Fruit fly (Drosophila melanogaster) whole organism, prepupa: ENCODE results near the gene CG4199.

ENCODE experiments used
- Blimp-1 ChIP-seq: fragments of 200-800 bp; sonication (Bioruptor generic); optimal IDR thresholded peaks from 3 replicates; lab custom pipeline; 2017; ENCODE audit warnings: missing biosample characterization, missing genetic modification characterization, mild to moderate bottlenecking, moderate library complexity, missing genetic modification reagents
- CG10631 ChIP-seq: fragments of 200-800 bp; sonication (Bioruptor generic); optimal IDR thresholded peaks from 2 replicates; lab custom pipeline; 2016; ENCODE audit warnings: missing biosample characterization, missing genetic modification characterization
- CG11294 ChIP-seq: fragments of 200-800 bp; sonication (Bioruptor generic); IDR thresholded peaks from 2 replicates; pipeline ENCODE4 v1.3.6; 2022; ENCODE audit warnings: missing biosample characterization, missing genetic modification characterization
- CG11762 ChIP-seq: fragments of 200-800 bp; sonication (Bioruptor generic); optimal IDR thresholded peaks from 3 replicates; lab custom pipeline; 2016; ENCODE audit warnings: missing biosample characterization, missing genetic modification characterization; ENCODE audit not compliant: insufficient read depth
- CG11902 ChIP-seq: fragments of 200-800 bp; sonication (Bioruptor generic); optimal IDR thresholded peaks from 3 replicates; lab custom pipeline; 2016; ENCODE audit warnings: missing biosample characterization, missing genetic modification characterization
- CG15336 ChIP-seq: fragments of 200-800 bp; sonication (Bioruptor generic); IDR thresholded peaks from 2 replicates; pipeline ENCODE4 v1.3.6; 2022; ENCODE audit warnings: missing biosample characterization, missing genetic modification characterization
- CG1621 ChIP-seq: fragments of 200-800 bp; sonication (Bioruptor generic); optimal IDR thresholded peaks from 3 replicates; lab custom pipeline; 2018; ENCODE audit warnings: missing biosample characterization, mild to moderate bottlenecking, missing genetic modification characterization
- CG16779 ChIP-seq: fragments of 200-800 bp; sonication (Bioruptor generic); optimal IDR thresholded peaks from 3 replicates; lab custom pipeline; 2017; ENCODE audit warnings: missing biosample characterization, mild to moderate bottlenecking, missing genetic modification characterization
- CG31627 ChIP-seq: fragments of 200-800 bp; sonication (Bioruptor generic); optimal IDR thresholded peaks from 3 replicates; lab custom pipeline; 2016; ENCODE audit warnings: missing biosample characterization, missing genetic modification characterization
- CG32006 ChIP-seq: fragments of 200-800 bp; sonication (Bioruptor generic); optimal IDR thresholded peaks from 3 replicates; lab custom pipeline; 2017; ENCODE audit warnings: missing biosample characterization, mild to moderate bottlenecking, missing genetic modification characterization
- CG34406 ChIP-seq: fragments of 200-800 bp; sonication (Bioruptor generic); optimal IDR thresholded peaks from 3 replicates; lab custom pipeline; 2016; ENCODE audit warnings: missing biosample characterization, missing genetic modification characterization
- CG3919 ChIP-seq: fragments of 200-800 bp; sonication (Bioruptor generic); optimal IDR thresholded peaks from 3 replicates; lab custom pipeline; 2016; ENCODE audit warnings: missing biosample characterization, missing genetic modification characterization
- CG6792 ChIP-seq: fragments of 200-800 bp; sonication (Bioruptor generic); optimal IDR thresholded peaks from 3 replicates; lab custom pipeline; 2016; ENCODE audit warnings: missing biosample characterization, missing genetic modification characterization
- CG6808 ChIP-seq: fragments of 200-800 bp; sonication (Bioruptor generic); optimal IDR thresholded peaks from 3 replicates; lab custom pipeline; 2017; ENCODE audit warnings: missing biosample characterization, missing genetic modification characterization, mild to moderate bottlenecking, moderate library complexity, missing genetic modification reagents
- CG6854 ChIP-seq: fragments of 200-800 bp; sonication (Bioruptor generic); optimal IDR thresholded peaks from 2 replicates; lab custom pipeline; 2017; ENCODE audit warnings: missing biosample characterization, mild to moderate bottlenecking, missing genetic modification characterization
- CG7368 ChIP-seq: fragments of 200-800 bp; sonication (Bioruptor generic); optimal IDR thresholded peaks from 3 replicates; lab custom pipeline; 2016; ENCODE audit warnings: missing biosample characterization, missing genetic modification characterization
- CG8119 ChIP-seq: fragments of 200-800 bp; sonication (Bioruptor generic); IDR thresholded peaks from 3 replicates; pipeline ENCODE4 v1.3.6; 2022; ENCODE audit warnings: missing biosample characterization, missing genetic modification characterization
- CG8319 ChIP-seq: fragments of 200-800 bp; sonication (Bioruptor generic); optimal IDR thresholded peaks from 3 replicates; lab custom pipeline; 2016; ENCODE audit warnings: missing biosample characterization, missing genetic modification characterization
- CG9139 ChIP-seq: fragments of 200-800 bp; sonication (Bioruptor generic); optimal IDR thresholded peaks from 3 replicates; lab custom pipeline; 2017; ENCODE audit warnings: missing biosample characterization, mild to moderate bottlenecking, missing genetic modification characterization
- Eip75B ChIP-seq: fragments of 200-800 bp; sonication (Bioruptor generic); optimal IDR thresholded peaks from 3 replicates; lab custom pipeline; 2016; ENCODE audit warnings: missing biosample characterization, missing genetic modification characterization
- Eip78C ChIP-seq: fragments of 200-800 bp; sonication (Bioruptor generic); peaks from one replicate; lab custom pipeline; 2016; ENCODE audit warnings: missing biosample characterization, missing genetic modification characterization
- Eip93F ChIP-seq: fragments of 200-800 bp; sonication (Bioruptor generic); optimal IDR thresholded peaks from 2 replicates; lab custom pipeline; 2016; ENCODE audit warnings: missing biosample characterization, mild to moderate bottlenecking, missing genetic modification characterization
- Ets21C ChIP-seq: fragments of 200-800 bp; sonication (Bioruptor generic); optimal IDR thresholded peaks from 3 replicates; lab custom pipeline; 2016; ENCODE audit warnings: missing biosample characterization, missing genetic modification characterization
- Ets96B ChIP-seq: fragments of 200-800 bp; optimal IDR thresholded peaks from 2 replicates; lab custom pipeline; 2019; ENCODE audit warnings: missing biosample characterization, mild to moderate bottlenecking, missing genetic modification characterization, moderate library complexity
- Gug ChIP-seq: fragments of 200-800 bp; sonication (Bioruptor generic); IDR thresholded peaks from 2 replicates; pipeline ENCODE4 v1.3.6; 2022; ENCODE audit warnings: missing biosample characterization, missing genetic modification characterization
- Hr38 ChIP-seq: sonication (Bioruptor generic); optimal IDR thresholded peaks from 2 replicates; lab custom pipeline; 2016; ENCODE audit warnings: missing biosample characterization, missing genetic modification characterization
- Hr39 ChIP-seq: fragments of 200-800 bp; sonication (Bioruptor generic); optimal IDR thresholded peaks from 2 replicates; lab custom pipeline; 2016; ENCODE audit warnings: missing biosample characterization, missing genetic modification characterization
- Hr4 ChIP-seq: fragments of 200-800 bp; sonication (Bioruptor generic); optimal IDR thresholded peaks from 3 replicates; lab custom pipeline; 2016; ENCODE audit warnings: missing biosample characterization, missing genetic modification characterization
- Lpt ChIP-seq: fragments of 200-800 bp; sonication (Bioruptor generic); optimal IDR thresholded peaks from 3 replicates; lab custom pipeline; 2016; ENCODE audit warnings: missing biosample characterization, missing genetic modification characterization
- Met ChIP-seq: fragments of 200-800 bp; sonication (Bioruptor generic); optimal IDR thresholded peaks from 3 replicates; lab custom pipeline; 2016; ENCODE audit warnings: missing biosample characterization, missing genetic modification characterization
- OdsH ChIP-seq: fragments of 200-800 bp; sonication (Bioruptor generic); optimal IDR thresholded peaks from 3 replicates; lab custom pipeline; 2016; ENCODE audit warnings: missing biosample characterization, missing genetic modification characterization
- Smox ChIP-seq: fragments of 200-800 bp; sonication (Bioruptor generic); optimal IDR thresholded peaks from 3 replicates; lab custom pipeline; 2016; ENCODE audit warnings: missing biosample characterization, missing genetic modification characterization
- Sox14 ChIP-seq: fragments of 200-800 bp; sonication (Bioruptor generic); optimal IDR thresholded peaks from 3 replicates; lab custom pipeline; 2016; ENCODE audit warnings: missing biosample characterization, missing genetic modification characterization
- Sox15 ChIP-seq: fragments of 200-800 bp; sonication (Bioruptor generic); optimal IDR thresholded peaks from 3 replicates; lab custom pipeline; 2016; ENCODE audit warnings: missing biosample characterization, missing genetic modification characterization
- achi ChIP-seq: fragments of 200-800 bp; sonication (Bioruptor generic); optimal IDR thresholded peaks from 3 replicates; lab custom pipeline; 2016; ENCODE audit warnings: missing biosample characterization, missing genetic modification characterization
- acj6 ChIP-seq: fragments of 200-800 bp; sonication (Bioruptor generic); optimal IDR thresholded peaks from 3 replicates; lab custom pipeline; 2016; ENCODE audit warnings: missing biosample characterization, missing genetic modification characterization
- cyc ChIP-seq: fragments of 200-800 bp; sonication (Bioruptor generic); optimal IDR thresholded peaks from 3 replicates; lab custom pipeline; 2016; ENCODE audit warnings: missing biosample characterization, missing genetic modification characterization
- dac ChIP-seq: fragments of 200-800 bp; sonication (Bioruptor generic); optimal IDR thresholded peaks from 2 replicates; lab custom pipeline; 2017; ENCODE audit warnings: missing biosample characterization, mild to moderate bottlenecking, missing genetic modification characterization
- dsx ChIP-seq: fragments of 200-800 bp; optimal IDR thresholded peaks from 3 replicates; lab custom pipeline; 2019; ENCODE audit warnings: missing biosample characterization, mild to moderate bottlenecking, missing genetic modification characterization, moderate library complexity; ENCODE audit not compliant: poor library complexity, severe bottlenecking
- eg ChIP-seq: fragments of 200-800 bp; sonication (Bioruptor generic); IDR thresholded peaks from 3 replicates; pipeline ENCODE4 v1.3.6; 2022; ENCODE audit warnings: missing biosample characterization, missing genetic modification characterization
- esn ChIP-seq: fragments of 200-800 bp; sonication (Bioruptor generic); optimal IDR thresholded peaks from 2 replicates; lab custom pipeline; 2016; ENCODE audit warnings: missing biosample characterization, mild to moderate bottlenecking, missing genetic modification characterization, moderate library complexity
- fd59A ChIP-seq: fragments of 200-800 bp; sonication (Bioruptor generic); optimal IDR thresholded peaks from 2 replicates; lab custom pipeline; 2017; ENCODE audit warnings: missing biosample characterization, mild to moderate bottlenecking, missing genetic modification characterization, missing genetic modification reagents
- fd85E ChIP-seq: fragments of 200-800 bp; sonication (Bioruptor generic); optimal IDR thresholded peaks from 3 replicates; lab custom pipeline; 2016; ENCODE audit warnings: missing biosample characterization, missing genetic modification characterization
- fkh ChIP-seq: fragments of 200-800 bp; sonication (Bioruptor generic); optimal IDR thresholded peaks from 3 replicates; lab custom pipeline; 2017; ENCODE audit warnings: missing biosample characterization, mild to moderate bottlenecking, missing genetic modification characterization, moderate library complexity
- lz ChIP-seq: fragments of 200-800 bp; sonication (Bioruptor generic); optimal IDR thresholded peaks from 3 replicates; lab custom pipeline; 2016; ENCODE audit warnings: missing biosample characterization, missing genetic modification characterization
- net ChIP-seq: fragments of 200-800 bp; sonication (Bioruptor generic); optimal IDR thresholded peaks from 3 replicates; lab custom pipeline; 2016; ENCODE audit warnings: missing biosample characterization, missing genetic modification characterization
- pdm3 ChIP-seq: fragments of 200-800 bp; sonication (Bioruptor generic); optimal IDR thresholded peaks from 3 replicates; lab custom pipeline; 2016; ENCODE audit warnings: missing biosample characterization, missing genetic modification characterization
- salr ChIP-seq, 2 experiments: fragments of 200-800 bp; sonication (Bioruptor generic); optimal IDR thresholded peaks; 3 replicates each; lab custom pipeline; 2016 to 2018; ENCODE audit warnings: missing biosample characterization in 2 of 2, missing genetic modification characterization in 2 of 2, mild to moderate bottlenecking in 1 of 2
- spab ChIP-seq: fragments of 200-800 bp; sonication (Bioruptor generic); optimal IDR thresholded peaks from 2 replicates; lab custom pipeline; 2017; ENCODE audit warnings: missing biosample characterization, mild to moderate bottlenecking, missing genetic modification characterization, missing genetic modification reagents
- ss ChIP-seq, 2 experiments: fragments of 200-800 bp; sonication (Bioruptor generic); optimal IDR thresholded peaks; 2 replicates in 1 of 2; 3 replicates in 1 of 2; lab custom pipeline; 2017 to 2018; ENCODE audit warnings: mild to moderate bottlenecking in 2 of 2, missing biosample characterization in 2 of 2, missing genetic modification characterization in 2 of 2, moderate library complexity in 1 of 2
- svp ChIP-seq: fragments of 200-800 bp; sonication (Bioruptor generic); peaks from one replicate; lab custom pipeline; 2016; ENCODE audit warnings: missing biosample characterization, missing genetic modification characterization

Gene CG4199

DNA sequence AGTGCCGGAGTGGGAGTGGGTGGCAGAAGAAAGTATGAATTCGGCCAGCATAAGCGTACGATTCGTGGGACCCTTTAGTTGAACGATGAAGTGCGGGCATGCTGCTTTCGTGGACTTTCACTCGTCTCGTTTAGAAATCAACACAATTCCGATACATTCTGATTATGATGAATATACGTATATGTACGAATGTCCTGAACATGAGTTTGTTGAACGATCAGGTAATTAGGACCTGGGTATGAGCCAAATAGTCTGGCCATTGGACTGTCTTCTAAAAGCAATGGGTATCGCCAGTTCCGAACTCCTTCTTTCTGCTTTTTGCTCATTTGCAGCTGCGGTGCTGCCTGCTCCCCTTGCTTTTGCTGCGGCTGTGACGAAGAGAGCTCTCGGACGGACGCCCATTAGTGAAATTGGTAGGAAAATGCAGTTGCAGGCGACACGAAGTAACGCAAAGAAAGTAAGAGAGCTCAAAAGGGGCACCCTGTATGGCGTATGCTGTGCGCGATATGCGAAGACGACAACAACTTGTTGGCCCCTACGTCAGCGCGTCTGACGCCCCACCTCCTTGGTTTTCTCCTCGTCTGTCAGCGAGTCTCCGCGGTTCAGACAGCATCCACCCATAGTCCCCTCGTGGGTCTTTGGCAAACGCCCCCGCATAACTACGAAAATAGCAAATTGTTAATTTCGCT, 36.3 kb downstream of the CG4199 start:
- no peak for TF ChIP-seq Eip93F (GFP tag; lab: Kevin White, UChicago)
- TF ChIP-seq CG6854 (GFP tag; lab: Kevin White, UChicago): peak; percentile 38
- peak; percentile 28 for TF ChIP-seq Hr39
- TF ChIP-seq CG11294 (GFP tag; lab: Robert Waterston, UW): no peak
- peak; percentile 72 for TF ChIP-seq CG32006 (GFP tag; lab: Kevin White, UChicago)
- peak; percentile 24; the same call in 1 of the 2 replicates for TF ChIP-seq CG15336 (GFP tag; lab: Robert Waterston, UW)
- no peak for TF ChIP-seq Hr38 (GFP tag; lab: Kevin White, UChicago)
- peak; percentile 61 for TF ChIP-seq esn (GFP tag; lab: Kevin White, UChicago)
- peak; percentile 59 for TF ChIP-seq Hr4 (GFP tag; lab: Kevin White, UChicago)
- peak; percentile 53 for TF ChIP-seq Met (GFP tag; lab: Kevin White, UChicago)
- TF ChIP-seq ss (GFP tag; optimal IDR thresholded peaks at IDR 0.05; lab: Kevin White, UChicago): no peak
- TF ChIP-seq salr (GFP tag; optimal IDR thresholded peaks at IDR 0.05; lab: Kevin White, UChicago): no peak
- peak; percentile 8 for TF ChIP-seq achi (GFP tag; lab: Kevin White, UChicago)
- no peak for TF ChIP-seq Sox15
- TF ChIP-seq CG6808 (GFP tag; lab: Kevin White, UChicago): peak; percentile 15
- peak; percentile 19 for TF ChIP-seq acj6 (GFP tag; lab: Kevin White, UChicago)
- peak; percentile 24 for TF ChIP-seq Lpt
- TF ChIP-seq CG16779 (tag; lab: Kevin White, UChicago): no peak
- TF ChIP-seq CG10631 (GFP tag; lab: Kevin White, UChicago): no peak
- TF ChIP-seq Ets21C (GFP tag; lab: Kevin White, UChicago): peak; percentile 14
- no peak for TF ChIP-seq net
- no peak for TF ChIP-seq CG8319 (GFP tag; lab: Kevin White, UChicago)
- TF ChIP-seq Ets96B: no peak
- TF ChIP-seq pdm3 (GFP tag; lab: Kevin White, UChicago): peak; percentile 23
- peak; percentile 29 for TF ChIP-seq CG3919 (GFP tag; lab: Kevin White, UChicago)
- TF ChIP-seq fd85E (GFP tag; lab: Kevin White, UChicago): no peak
- TF ChIP-seq CG9139: no peak
- TF ChIP-seq CG8119 (GFP tag; lab: Robert Waterston, UW): peak; percentile 38; the same call in 1 of the 3 replicates
- TF ChIP-seq Smox (GFP tag; lab: Kevin White, UChicago): peak; percentile 0
- TF ChIP-seq svp: peak; percentile 68
- peak; percentile 34 for TF ChIP-seq OdsH (GFP tag; lab: Kevin White, UChicago)
- TF ChIP-seq Blimp-1 (GFP tag; lab: Kevin White, UChicago): peak; percentile 7
- no peak for TF ChIP-seq dsx (GFP tag; lab: Kevin White, UChicago)
- TF ChIP-seq eg (GFP tag; lab: Robert Waterston, UW): no peak
- no peak for TF ChIP-seq CG11762 (GFP tag; lab: Kevin White, UChicago)
- TF ChIP-seq CG7368 (GFP tag; lab: Kevin White, UChicago): no peak
- peak; percentile 21 for TF ChIP-seq cyc (GFP tag; lab: Kevin White, UChicago)
- peak; percentile 29 for TF ChIP-seq Eip75B (GFP tag; lab: Kevin White, UChicago)
- no peak for TF ChIP-seq Gug (GFP tag; lab: Robert Waterston, UW)
- peak; percentile 28 for TF ChIP-seq Sox14
- peak; percentile 3 for TF ChIP-seq CG34406 (GFP tag; lab: Kevin White, UChicago)
- TF ChIP-seq CG11902: no peak
- TF ChIP-seq Eip78C: peak; percentile 81
- TF ChIP-seq CG1621 (tag; lab: Kevin White, UChicago): no peak
- TF ChIP-seq dac: no peak
- TF ChIP-seq spab (GFP tag; lab: Kevin White, UChicago): no peak
- no peak for TF ChIP-seq fd59A (GFP tag; lab: Kevin White, UChicago)
- TF ChIP-seq fkh: no peak
- peak; percentile 44 for TF ChIP-seq CG31627 (GFP tag; lab: Kevin White, UChicago)
- no peak for TF ChIP-seq CG6792 (GFP tag; lab: Kevin White, UChicago)
- TF ChIP-seq lz (GFP tag; lab: Kevin White, UChicago): peak; percentile 54
